Fruit fly (Drosophila melanogaster): ENCODE measurements around the gene Axud1.

dm6 chr2L:2402194-2402593, 37.0 kb downstream of the Axud1 start:
- TF ChIP-seq z (GFP tag; IDR thresholded peaks at IDR 0.05): no peak
- no peak for TF ChIP-seq toy (GFP tag; IDR thresholded peaks at IDR 0.05)
- TF ChIP-seq fu2 (GFP tag; optimal IDR thresholded peaks at IDR 0.05): no peak

Data from whole organism, embryonic.